Worm (Caenorhabditis elegans): ENCODE measurements around the gene T01C8.3.
A peak's percentile ranks its signal among the peaks of the same experiment; 100 is the strongest.

Gene T01C8.3

ce11 chrX:16808526-16808925 lies 25.5 kb upstream of the T01C8.3 start:
- TF ChIP-seq rec-8 (tag; optimal IDR thresholded peaks at IDR 0.05), result no peak
- TF ChIP-seq rpc-1 (optimal IDR thresholded peaks at IDR 0.05), result no peak
- no peak for TF ChIP-seq rpc-1 (tag; optimal IDR thresholded peaks at IDR 0.05)
- no peak for TF ChIP-seq snpc-4 (GFP tag; optimal IDR thresholded peaks at IDR 0.05)
- no peak for TF ChIP-seq snpc-4 (tag; optimal IDR thresholded peaks at IDR 0.05)
- TF ChIP-seq mcd-1 (GFP tag; IDR thresholded peaks at IDR 0.05), result peak; percentile 18; the same call in 1 of the 2 replicates
- peak; percentile 92 for TF ChIP-seq zfh-2 (GFP tag; conservative IDR thresholded peaks at IDR 0.05)
- no peak for TF ChIP-seq D2030.7 (GFP tag; IDR thresholded peaks at IDR 0.05)
- no peak for TF ChIP-seq K12H6.12 (tag; optimal IDR thresholded peaks at IDR 0.05)
- peak; percentile 90 for TF ChIP-seq egrh-3 (GFP tag; IDR thresholded peaks at IDR 0.05)

- no peak for TF ChIP-seq atf-7 (tag; optimal IDR thresholded peaks at IDR 0.05)
- TF ChIP-seq lin-35 (GFP tag; optimal IDR thresholded peaks at IDR 0.05), result no peak
- TF ChIP-seq nfyb-1 (GFP tag; IDR thresholded peaks at IDR 0.05), result no peak
- TF ChIP-seq ztf-18 (tag; optimal IDR thresholded peaks at IDR 0.05), result no peak
- TF ChIP-seq mes-4 (tag; optimal IDR thresholded peaks at IDR 0.05), result no peak
- TF ChIP-seq F39B2.1 (GFP tag; IDR thresholded peaks at IDR 0.05), result no peak
- TF ChIP-seq F10E7.11 (tag; optimal IDR thresholded peaks at IDR 0.05), result no peak
- no peak for TF ChIP-seq ZK185.1 (tag; optimal IDR thresholded peaks at IDR 0.05; ENCODE audit: poor library complexity, severe bottlenecking)
- TF ChIP-seq ceh-27 (GFP tag; optimal IDR thresholded peaks at IDR 0.05), result no peak
- no peak for TF ChIP-seq aptf-3 (GFP tag; IDR thresholded peaks at IDR 0.05)
- TF ChIP-seq mcd-1 (GFP tag; IDR thresholded peaks at IDR 0.05), result no peak
- TF ChIP-seq madf-8 (GFP tag; conservative IDR thresholded peaks at IDR 0.05), result no peak
- no peak for TF ChIP-seq ceh-91 (GFP tag; IDR thresholded peaks at IDR 0.05)
- no peak for TF ChIP-seq aptf-2 (GFP tag; conservative IDR thresholded peaks at IDR 0.05)
- TF ChIP-seq bed-1 (GFP tag; IDR thresholded peaks at IDR 0.05), result no peak
- TF ChIP-seq ccch-3 (GFP tag; optimal IDR thresholded peaks at IDR 0.05), result no peak
- no peak for TF ChIP-seq mel-28 (tag; optimal IDR thresholded peaks at IDR 0.05; ENCODE audit: borderline replicate concordance)
- TF ChIP-seq akir-1 (GFP tag; optimal IDR thresholded peaks at IDR 0.05), result no peak
- TF ChIP-seq repo-1 (tag; optimal IDR thresholded peaks at IDR 0.05), result no peak
- TF ChIP-seq ekl-4 (GFP tag; IDR thresholded peaks at IDR 0.05), result no peak
Observed at ce11 chrX:16807015-16807414, 24.0 kb upstream of the T01C8.3 start, which contains the start of gene mec-4. TSS of gene mec-4 (minus strand) at chrX:16807115.

DNA sequence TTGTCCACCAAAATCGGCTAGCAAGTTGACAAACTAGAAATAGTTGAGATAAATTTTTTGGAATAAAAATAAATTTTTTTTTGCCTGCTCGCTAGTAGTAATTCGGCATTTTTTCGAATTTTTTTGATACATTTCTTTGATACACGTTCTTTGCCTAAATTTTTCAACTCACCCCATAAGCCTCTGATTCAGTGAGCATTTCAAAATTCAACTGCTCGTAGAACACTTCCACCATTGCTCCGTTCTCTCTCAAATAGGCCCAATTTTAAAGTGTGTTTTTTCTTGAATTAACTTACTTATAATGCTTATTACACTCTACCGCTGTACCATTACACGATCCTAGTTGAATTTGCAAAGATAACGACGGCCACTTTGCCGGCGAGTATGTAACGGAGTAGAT lies 20.5 kb upstream of the T01C8.3 start:
- TF ChIP-seq zim-3 (tag; optimal IDR thresholded peaks at IDR 0.05), result peak; percentile 35
- no peak for TF ChIP-seq nhr-179 (tag; optimal IDR thresholded peaks at IDR 0.05)

DNA sequence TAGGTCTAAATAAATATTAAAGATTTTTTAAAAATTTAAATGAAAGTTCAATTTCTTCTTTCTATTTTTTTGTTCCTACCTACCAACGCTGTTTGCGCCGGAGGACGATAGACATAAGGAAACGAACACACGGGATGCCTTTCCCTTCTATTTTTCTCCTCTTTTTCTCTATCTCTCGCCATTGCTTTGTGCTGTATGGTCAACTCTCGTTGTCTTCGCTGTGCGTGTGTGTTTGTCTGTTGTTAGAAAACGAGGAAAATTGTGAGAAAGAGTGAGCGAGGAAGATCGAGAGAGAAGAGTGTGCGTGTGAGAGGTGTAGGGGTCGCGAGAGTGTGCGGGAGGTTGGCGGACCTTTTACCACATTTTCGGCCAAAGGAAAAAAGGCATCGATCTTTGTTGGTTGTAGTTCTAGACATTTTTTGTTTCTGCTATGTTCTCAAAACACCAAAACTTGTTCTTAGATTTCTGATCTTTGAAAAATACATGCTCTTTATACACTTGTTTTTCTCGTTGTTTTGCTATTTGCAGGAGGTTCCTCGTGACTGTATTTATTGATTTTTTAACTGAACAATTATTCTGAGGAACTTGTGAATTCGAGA lies 16.2 kb upstream of the T01C8.3 start:
- TF ChIP-seq ztf-25 (GFP tag; IDR thresholded peaks at IDR 0.05) (no peak), cebp-1 (GFP tag; IDR thresholded peaks at IDR 0.05) (no peak), cebp-1 (tag; optimal IDR thresholded peaks at IDR 0.05) (peak; percentile 56), egl-44 (GFP tag; IDR thresholded peaks at IDR 0.05) (no peak), snpc-4 (GFP tag; optimal IDR thresholded peaks at IDR 0.05) (no peak), snpc-4 (tag; optimal IDR thresholded peaks at IDR 0.05) (peak in 1 of 4 experiments; percentile 38), T07F8.4 (tag; optimal IDR thresholded peaks at IDR 0.05) (no peak), attf-5 (GFP tag; optimal IDR thresholded peaks at IDR 0.05) (peak; percentile 19), B0336.3 (GFP tag; IDR thresholded peaks at IDR 0.05) (no peak), lin-40 (tag; optimal IDR thresholded peaks at IDR 0.05) (peak; percentile 31), F57C9.4 (tag; optimal IDR thresholded peaks at IDR 0.05) (no peak), B0035.1 (tag; optimal IDR thresholded peaks at IDR 0.05) (no peak), F39B2.1 (GFP tag; IDR thresholded peaks at IDR 0.05) (no peak), F49E8.2 (tag; optimal IDR thresholded peaks at IDR 0.05; ENCODE audit: insufficient read depth) (no peak), let-526 (GFP tag; IDR thresholded peaks at IDR 0.05) (no peak), nhr-27 (tag; optimal IDR thresholded peaks at IDR 0.05) (no peak), K12H6.12 (tag; optimal IDR thresholded peaks at IDR 0.05) (peak; percentile 46), sea-2 (GFP tag; IDR thresholded peaks at IDR 0.05) (no peak)

Data from whole organism, young adult.